Fruit fly (Drosophila melanogaster): ENCODE measurements around the gene CG3407.

DNA sequence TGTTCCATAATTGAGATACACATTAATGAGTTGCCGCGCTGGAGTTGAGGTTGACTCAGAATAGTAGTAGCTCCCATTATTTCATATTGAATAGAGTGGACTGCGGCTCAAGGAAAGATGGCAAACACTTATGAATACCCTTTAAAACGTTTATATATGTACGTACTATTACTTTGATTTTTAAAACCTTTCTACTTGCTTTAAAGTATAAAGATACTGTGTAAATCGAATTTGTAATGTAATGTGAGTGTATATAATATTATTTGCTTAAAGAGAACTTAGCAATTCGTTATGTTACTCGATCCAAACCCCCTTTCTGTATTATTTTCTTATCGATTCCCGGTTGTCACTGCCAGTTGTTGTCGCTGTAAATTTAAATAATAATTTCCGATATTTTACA lies 38.1 kb upstream of the CG3407 start:
- TF ChIP-seq pan (optimal IDR thresholded peaks at IDR 0.05) (no peak), psq (optimal IDR thresholded peaks at IDR 0.05) (no peak), CG8478 (optimal IDR thresholded peaks at IDR 0.05) (no peak)
